Fruit fly (Drosophila melanogaster): ENCODE measurements around the gene CG4497.

- TF ChIP-seq CG8478 (optimal IDR thresholded peaks at IDR 0.05) (no peak), CTCF (optimal IDR thresholded peaks at IDR 0.05) (no peak)
Measured at dm6 chr2L:7188530-7188996, 5.8 kb downstream of the CG4497 start.
